Worm (Caenorhabditis elegans): Measurements from ENCODE around the gene F58B4.5.

F58B4.5 gene

ce11 chrV:10967594-10968273 lies 35.2 kb downstream of the F58B4.5 start:
- TF ChIP-seq sdc-2 (tag; optimal IDR thresholded peaks at IDR 0.05) = no peak
- no peak for TF ChIP-seq lin-11 (tag; optimal IDR thresholded peaks at IDR 0.05)
- no peak for TF ChIP-seq elt-2 (tag; optimal IDR thresholded peaks at IDR 0.05)
- TF ChIP-seq che-1 (tag; optimal IDR thresholded peaks at IDR 0.05) = no peak
- no peak for TF ChIP-seq pha-4 (tag; optimal IDR thresholded peaks at IDR 0.05)
- TF ChIP-seq unc-86 (tag; optimal IDR thresholded peaks at IDR 0.05) = no peak
- no peak for TF ChIP-seq ceh-18 (tag; optimal IDR thresholded peaks at IDR 0.05)
- no peak for TF ChIP-seq pag-3 (tag; optimal IDR thresholded peaks at IDR 0.05; ENCODE audit: borderline replicate concordance)
- TF ChIP-seq pros-1 (tag; optimal IDR thresholded peaks at IDR 0.05) = no peak
- TF ChIP-seq Y22D7AL.16 (tag; optimal IDR thresholded peaks at IDR 0.05) = no peak
- TF ChIP-seq K02D7.2 (tag; optimal IDR thresholded peaks at IDR 0.05) = no peak
- TF ChIP-seq ztf-16 (tag; optimal IDR thresholded peaks at IDR 0.05) = no peak
- TF ChIP-seq ceh-45 (GFP tag; IDR thresholded peaks at IDR 0.05) = no peak
- TF ChIP-seq pha-2 (tag; optimal IDR thresholded peaks at IDR 0.05) = no peak
- TF ChIP-seq unc-3 (GFP tag; conservative IDR thresholded peaks at IDR 0.05) = no peak
- TF ChIP-seq unc-3 (tag; optimal IDR thresholded peaks at IDR 0.05) = no peak
- TF ChIP-seq ceh-2 (tag; optimal IDR thresholded peaks at IDR 0.05) = no peak
- TF ChIP-seq dmd-4 (tag; optimal IDR thresholded peaks at IDR 0.05; ENCODE audit: borderline replicate concordance) = no peak
- no peak for TF ChIP-seq K09A11.1 (tag; optimal IDR thresholded peaks at IDR 0.05; ENCODE audit: insufficient read depth)

ce11 chrV:10970070-10970469 lies 37.6 kb downstream of the F58B4.5 start, which contains the start of gene F17C11.22:
Gene F17C11.22 (minus strand): TSS chrV:10970170.
- no peak for TF ChIP-seq che-1 (tag; optimal IDR thresholded peaks at IDR 0.05)
- TF ChIP-seq unc-55 (GFP tag; optimal IDR thresholded peaks at IDR 0.05) = no peak
- no peak for TF ChIP-seq ztf-16 (tag; optimal IDR thresholded peaks at IDR 0.05)
- no peak for TF ChIP-seq elt-4 (tag; optimal IDR thresholded peaks at IDR 0.05)
- no peak for TF ChIP-seq hlh-13 (GFP tag; optimal IDR thresholded peaks at IDR 0.05)
- TF ChIP-seq ceh-18 (tag; optimal IDR thresholded peaks at IDR 0.05) = no peak
- no peak for TF ChIP-seq ceh-19 (GFP tag; optimal IDR thresholded peaks at IDR 0.05)
- no peak for TF ChIP-seq pqm-1 (tag; optimal IDR thresholded peaks at IDR 0.05)
- TF ChIP-seq elt-2 (tag; optimal IDR thresholded peaks at IDR 0.05) = no peak
- no peak for TF ChIP-seq ceh-45 (GFP tag; IDR thresholded peaks at IDR 0.05)
- no peak for TF ChIP-seq ceh-22 (tag; optimal IDR thresholded peaks at IDR 0.05)
- no peak for TF ChIP-seq fkh-6 (tag; optimal IDR thresholded peaks at IDR 0.05)
- TF ChIP-seq fkh-10 (GFP tag; optimal IDR thresholded peaks at IDR 0.05) = no peak
- TF ChIP-seq ahr-1 (tag; optimal IDR thresholded peaks at IDR 0.05) = no peak
- no peak for TF ChIP-seq dve-1 (tag; optimal IDR thresholded peaks at IDR 0.05)
- TF ChIP-seq zip-5 (tag; optimal IDR thresholded peaks at IDR 0.05) = no peak
- no peak for TF ChIP-seq K02D7.2 (tag; optimal IDR thresholded peaks at IDR 0.05)
- no peak for TF ChIP-seq tbx-7 (tag; optimal IDR thresholded peaks at IDR 0.05)
- no peak for TF ChIP-seq F13H6.1 (tag; optimal IDR thresholded peaks at IDR 0.05)

ce11 chrV:10970930-10971329 lies 38.4 kb downstream of the F58B4.5 start:
- no peak for TF ChIP-seq sox-4 (tag; optimal IDR thresholded peaks at IDR 0.05)
- no peak for TF ChIP-seq ceh-45 (GFP tag; IDR thresholded peaks at IDR 0.05)
- no peak for TF ChIP-seq T23F11.4 (GFP tag; optimal IDR thresholded peaks at IDR 0.05)
- no peak for TF ChIP-seq nfya-1 (tag; optimal IDR thresholded peaks at IDR 0.05)
- TF ChIP-seq zip-5 (tag; optimal IDR thresholded peaks at IDR 0.05) = no peak
- no peak for TF ChIP-seq rnt-1 (tag; optimal IDR thresholded peaks at IDR 0.05)
- no peak for TF ChIP-seq pha-4 (tag; optimal IDR thresholded peaks at IDR 0.05)
- TF ChIP-seq gmeb-2 (tag; optimal IDR thresholded peaks at IDR 0.05) = no peak
- TF ChIP-seq nhr-232 (tag; optimal IDR thresholded peaks at IDR 0.05) = no peak
- TF ChIP-seq ceh-2 (tag; optimal IDR thresholded peaks at IDR 0.05) = no peak
- TF ChIP-seq hlh-13 (GFP tag; optimal IDR thresholded peaks at IDR 0.05) = no peak
- no peak for TF ChIP-seq Y22D7AL.16 (tag; optimal IDR thresholded peaks at IDR 0.05)
- TF ChIP-seq ceh-22 (tag; optimal IDR thresholded peaks at IDR 0.05) = no peak
- no peak for TF ChIP-seq K02D7.2 (tag; optimal IDR thresholded peaks at IDR 0.05)
- TF ChIP-seq dmd-4 (tag; optimal IDR thresholded peaks at IDR 0.05; ENCODE audit: borderline replicate concordance) = no peak
- TF ChIP-seq ama-1 (optimal IDR thresholded peaks at IDR 0.05) = no peak
- no peak for TF ChIP-seq syd-9 (tag; optimal IDR thresholded peaks at IDR 0.05)
- no peak for TF ChIP-seq lin-11 (tag; optimal IDR thresholded peaks at IDR 0.05)

Data from whole organism, late embryonic.